Fruit fly (Drosophila melanogaster) whole organism: ENCODE data around the gene Bdp1.

Experiments
- EcR ChIP-seq, 2 experiments: fragments of >200 bp; optimal IDR thresholded peaks; 2 replicates each; lab custom pipeline; 2017; ENCODE audit warnings: missing biosample characterization in 2 of 2, missing genetic modification characterization in 2 of 2, missing genetic modification reagents in 2 of 2
- pan ChIP-seq: fragments of >200 bp; optimal IDR thresholded peaks from 2 replicates; lab custom pipeline; 2017

DNA sequence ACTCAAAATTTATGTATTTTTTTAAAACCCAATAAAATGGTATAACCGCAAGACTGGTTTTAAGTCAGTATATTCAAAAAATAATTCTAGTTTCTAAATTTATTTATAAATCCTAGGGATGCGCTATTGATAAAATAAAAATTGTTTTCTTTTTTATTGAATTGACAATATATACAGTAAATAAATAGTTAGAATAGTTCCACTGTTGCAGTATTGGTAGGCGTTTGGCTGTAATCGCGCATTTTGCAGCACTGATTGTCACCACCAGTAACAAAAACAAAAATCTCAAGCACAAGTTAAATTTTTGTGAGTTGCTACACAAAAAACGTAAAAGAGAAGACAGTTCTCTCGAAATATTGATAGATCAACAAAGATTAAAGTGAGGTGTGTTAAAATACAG lies 4.8 kb downstream of the Bdp1 start, which contains the start of gene CG31855:
- no peak for TF ChIP-seq EcR (GFP tag; optimal IDR thresholded peaks at IDR 0.05; lab: Kevin White, UChicago)
- TF ChIP-seq pan (lab: Kevin White, UChicago), result no peak
